Worm (Caenorhabditis elegans): ENCODE data around the gene sftb-6.

Gene sftb-6

DNA sequence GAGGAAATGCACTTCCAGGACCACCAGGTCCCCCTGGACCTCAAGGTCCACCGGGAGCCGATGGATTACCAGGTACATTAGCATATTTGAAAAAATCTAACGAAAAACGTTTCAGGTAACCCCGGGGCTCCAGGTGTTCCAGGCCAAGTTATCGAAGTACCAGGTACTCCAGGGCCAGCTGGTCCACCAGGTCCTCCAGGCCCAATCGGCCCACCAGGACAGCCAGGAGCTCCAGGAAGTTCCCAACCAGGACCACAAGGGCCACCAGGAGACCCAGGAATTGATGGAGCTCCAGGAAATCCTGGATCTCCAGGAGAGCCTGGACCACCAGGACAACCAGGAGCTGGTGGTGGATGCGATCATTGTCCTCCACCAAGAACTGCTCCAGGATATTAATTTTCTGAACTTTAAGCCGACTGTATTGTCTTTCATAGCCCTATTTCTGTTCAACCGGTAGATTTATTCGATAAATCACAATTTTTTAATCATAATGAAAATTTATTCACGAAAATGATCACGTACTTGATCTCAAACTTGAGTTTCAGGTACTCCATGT, 7.2 kb downstream of the sftb-6 start (continued):
- no peak for TF ChIP-seq nhr-120 (GFP tag; IDR thresholded peaks at IDR 0.05)
- TF ChIP-seq nhr-80 (tag; optimal IDR thresholded peaks at IDR 0.05), result no peak
- 0 out of 2 replicates have a peak, but pooled peaks have one; percentile 8 for TF ChIP-seq ceh-91 (GFP tag; IDR thresholded peaks at IDR 0.05)
- TF ChIP-seq zfh-2 (GFP tag; conservative IDR thresholded peaks at IDR 0.05), result peak; percentile 71
- no peak for TF ChIP-seq snpc-4 (GFP tag; optimal IDR thresholded peaks at IDR 0.05)
- TF ChIP-seq snpc-4 (tag; optimal IDR thresholded peaks at IDR 0.05), result no peak
- TF ChIP-seq rec-8 (tag; optimal IDR thresholded peaks at IDR 0.05), result peak in 1 of 2 experiments; percentile 6
- TF ChIP-seq ztf-26 (tag; optimal IDR thresholded peaks at IDR 0.05), result no peak
- TF ChIP-seq hmg-20 (GFP tag; IDR thresholded peaks at IDR 0.05), result no peak
- TF ChIP-seq F37B4.10 (GFP tag; IDR thresholded peaks at IDR 0.05), result no peak
- peak; percentile 62; the same call in 1 of the 2 replicates for TF ChIP-seq egrh-3 (GFP tag; IDR thresholded peaks at IDR 0.05)
- TF ChIP-seq fkh-3 (tag; optimal IDR thresholded peaks at IDR 0.05), result no peak
- no peak for TF ChIP-seq tlf-1 (GFP tag; optimal IDR thresholded peaks at IDR 0.05)
- TF ChIP-seq Y95B8A.8 (GFP tag; IDR thresholded peaks at IDR 0.05), result no peak
- TF ChIP-seq lag-1 (GFP tag; IDR thresholded peaks at IDR 0.05), result no peak
- no peak for TF ChIP-seq Y53F4B.3 (GFP tag; IDR thresholded peaks at IDR 0.05)
- no peak for TF ChIP-seq nfyb-1 (GFP tag; IDR thresholded peaks at IDR 0.05)
- TF ChIP-seq madf-3 (GFP tag; IDR thresholded peaks at IDR 0.05), result no peak

DNA sequence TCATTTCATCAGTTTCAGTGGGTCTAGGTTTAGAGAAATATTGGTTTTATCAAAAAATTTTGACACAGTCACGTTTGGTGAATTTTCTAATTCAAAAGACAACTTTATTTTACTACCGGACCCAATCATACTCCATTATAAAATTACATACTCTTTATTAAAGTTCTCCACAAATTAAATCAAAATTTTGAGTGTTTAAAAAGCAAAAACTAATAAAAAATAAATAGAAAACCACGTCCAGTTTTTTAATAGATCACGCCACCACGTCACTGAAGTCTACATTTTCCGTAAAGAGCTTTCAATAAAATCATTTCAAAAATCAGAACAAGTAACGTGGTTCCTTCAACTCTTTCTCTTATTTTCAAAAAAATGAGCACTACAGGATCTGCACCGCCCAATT, 7.7 kb downstream of the sftb-6 start, which contains the start of gene txt-1:
Gene txt-1, plus strand, starts transcription at position 301 of the 400 bp plus-strand sequence.
- TF ChIP-seq lsy-27 (tag; optimal IDR thresholded peaks at IDR 0.05; ENCODE audit: borderline replicate concordance, insufficient read depth) (no peak), ceh-100 (GFP tag; IDR thresholded peaks at IDR 0.05) (no peak), F37B4.10 (GFP tag; IDR thresholded peaks at IDR 0.05) (no peak), ceh-27 (GFP tag; optimal IDR thresholded peaks at IDR 0.05) (no peak), hrde-1 (tag; optimal IDR thresholded peaks at IDR 0.05; ENCODE audit: borderline replicate concordance) (no peak), F57A8.1 (GFP tag; optimal IDR thresholded peaks at IDR 0.05) (no peak), Y53G8AR.9 (GFP tag; conservative IDR thresholded peaks at IDR 0.05) (no peak), nhr-80 (tag; optimal IDR thresholded peaks at IDR 0.05) (no peak), ztf-6 (GFP tag; IDR thresholded peaks at IDR 0.05) (no peak), him-1 (tag; optimal IDR thresholded peaks at IDR 0.05) (no peak)

DNA sequence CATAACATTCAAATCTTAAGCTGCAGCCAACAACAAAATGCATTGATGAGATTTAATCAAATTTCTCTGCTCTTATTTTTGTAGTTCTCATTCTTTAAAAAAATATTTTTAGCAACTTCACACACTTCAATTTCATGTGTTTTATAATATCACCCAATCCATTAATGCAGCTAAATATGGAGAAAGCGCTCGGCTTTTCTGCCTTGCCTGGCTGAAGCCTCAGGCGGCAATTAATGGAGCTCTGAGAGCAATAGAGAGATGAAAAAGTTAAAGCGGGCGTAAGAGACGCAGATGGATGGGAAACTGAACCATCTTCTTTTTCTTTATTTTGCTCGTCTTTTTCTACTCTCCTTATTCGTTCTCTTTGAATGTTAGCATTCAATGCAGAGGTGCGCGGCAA, 9.5 kb downstream of the sftb-6 start:
- no peak for TF ChIP-seq snpc-1.3 (tag; optimal IDR thresholded peaks at IDR 0.05; ENCODE audit: insufficient read depth)
- no peak for TF ChIP-seq nhr-179 (tag; optimal IDR thresholded peaks at IDR 0.05)

DNA sequence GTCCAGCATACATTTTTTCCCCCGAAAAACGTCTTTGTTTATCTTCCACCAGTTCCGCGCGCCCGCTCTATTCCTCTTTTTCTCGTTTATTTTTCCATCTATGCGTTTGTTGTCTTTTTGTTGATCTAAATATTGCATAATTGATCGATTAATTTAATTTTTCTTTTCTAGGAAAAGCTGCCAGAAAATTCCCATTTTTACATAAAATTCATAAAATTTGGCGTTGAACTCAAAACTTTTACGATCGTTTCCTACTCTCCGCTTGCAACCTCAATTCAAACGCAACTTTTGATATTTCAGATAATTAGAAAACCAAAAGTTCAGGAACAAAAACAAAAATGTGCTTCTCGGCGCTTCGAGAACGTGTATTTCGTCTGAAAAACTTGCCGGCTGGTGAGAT, 10.7 kb downstream of the sftb-6 start, which contains the start of gene C50D2.2:
Gene C50D2.2, plus strand, starts transcription at position 301 of the 400 bp plus-strand sequence.
- TF ChIP-seq die-1 (tag; optimal IDR thresholded peaks at IDR 0.05), result no peak
- no peak for TF ChIP-seq hlh-12 (tag; optimal IDR thresholded peaks at IDR 0.05)
- TF ChIP-seq F23B12.7 (tag; optimal IDR thresholded peaks at IDR 0.05; ENCODE audit: insufficient read depth), result no peak
- TF ChIP-seq ets-4 (GFP tag; optimal IDR thresholded peaks at IDR 0.05), result no peak
- TF ChIP-seq egl-44 (GFP tag; IDR thresholded peaks at IDR 0.05), result no peak
- no peak for TF ChIP-seq snpc-1.1 (tag; optimal IDR thresholded peaks at IDR 0.05; ENCODE audit: insufficient read depth)
- TF ChIP-seq F57A8.1 (GFP tag; optimal IDR thresholded peaks at IDR 0.05), result no peak
- TF ChIP-seq sea-2 (GFP tag; IDR thresholded peaks at IDR 0.05), result no peak
- no peak for TF ChIP-seq ztf-25 (GFP tag; IDR thresholded peaks at IDR 0.05)
- TF ChIP-seq dpl-1 (GFP tag; optimal IDR thresholded peaks at IDR 0.05), result no peak
- no peak for TF ChIP-seq ceh-58 (GFP tag; IDR thresholded peaks at IDR 0.05)
- no peak for TF ChIP-seq ZK185.1 (tag; optimal IDR thresholded peaks at IDR 0.05; ENCODE audit: poor library complexity, severe bottlenecking)
- TF ChIP-seq unc-62 (GFP tag; optimal IDR thresholded peaks at IDR 0.05), result no peak
- no peak for TF ChIP-seq fkh-3 (tag; optimal IDR thresholded peaks at IDR 0.05)

Measured in whole organism, young adult.